Worm (Caenorhabditis elegans) whole organism, late embryonic: ENCODE results near the gene mom-2.

Source experiments
- ama-1 ChIP-seq: fragments of 150-350 bp; optimal IDR thresholded peaks from 2 replicates; lab custom pipeline; 2014
- che-1 ChIP-seq: sonication (generic microtip); optimal IDR thresholded peaks from 2 replicates; lab custom pipeline; 2016; ENCODE audit warnings: mild to moderate bottlenecking, missing genetic modification characterization, missing compliant biosample characterization
- lim-6 ChIP-seq: sonication (generic microtip); optimal IDR thresholded peaks from 2 replicates; lab custom pipeline; 2016; ENCODE audit warnings: missing genetic modification characterization, missing compliant biosample characterization
- nhr-11 ChIP-seq: fragments of 150-350 bp; optimal IDR thresholded peaks from 2 replicates; lab custom pipeline; 2014; ENCODE audit warnings: missing biosample characterization, missing genetic modification characterization
- pag-3 ChIP-seq: sonication (generic microtip); optimal IDR thresholded peaks from 2 replicates; lab custom pipeline; 2016; ENCODE audit warnings: missing compliant biosample characterization, missing genetic modification characterization, borderline replicate concordance
- pha-2 ChIP-seq: sonication (generic microtip); optimal IDR thresholded peaks from 2 replicates; lab custom pipeline; 2017; ENCODE audit warnings: mild to moderate bottlenecking, missing genetic modification characterization, missing compliant biosample characterization
- sox-2 ChIP-seq: fragments of 200-800 bp; sonication (Bioruptor generic); IDR thresholded peaks from 2 replicates; pipeline ENCODE4 v1.3.6; 2022; ENCODE audit warnings: missing genetic modification reagents, missing genetic modification characterization, missing compliant biosample characterization
- ttx-3 ChIP-seq: sonication (generic microtip); optimal IDR thresholded peaks from 2 replicates; lab custom pipeline; 2016; ENCODE audit warnings: missing genetic modification reagents, missing genetic modification characterization, missing compliant biosample characterization
- zip-5 ChIP-seq: sonication (generic microtip); optimal IDR thresholded peaks from 2 replicates; lab custom pipeline; 2016; ENCODE audit warnings: missing genetic modification characterization, missing compliant biosample characterization

DNA sequence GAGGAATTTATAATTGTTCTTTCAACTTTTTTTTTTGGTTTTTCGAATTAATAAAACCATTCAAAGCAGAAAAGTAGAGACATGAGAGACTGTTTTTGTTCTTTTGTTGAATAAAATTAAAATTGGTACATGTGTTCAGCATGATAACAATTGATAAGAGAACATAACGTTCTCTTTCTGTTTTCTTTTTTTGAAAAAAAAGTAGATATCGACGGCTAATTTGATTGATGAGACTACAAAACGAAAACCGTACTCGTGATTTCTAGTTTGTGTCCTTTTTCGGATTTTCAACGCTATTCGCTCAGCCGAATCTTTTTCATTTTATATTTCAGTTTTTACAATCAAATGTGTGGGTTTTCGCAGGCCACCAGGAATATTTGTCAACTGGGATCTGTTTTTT, 10.4 kb upstream of the mom-2 start, which contains the start of gene C08D8.1:
- TF ChIP-seq pha-2 (tag; lab: Kevin White, UChicago) (no peak), ttx-3 (tag; lab: Kevin White, UChicago) (no peak), che-1 (tag; lab: Kevin White, UChicago) (no peak), zip-5 (no peak), ama-1 (no peak), pag-3 (tag; lab: Kevin White, UChicago) (no peak), nhr-11 (tag; lab: Kevin White, UChicago) (no peak), lim-6 (tag; lab: Kevin White, UChicago) (no peak), sox-2 (GFP tag; lab: Robert Waterston, UW) (no peak)
